Worm (Caenorhabditis elegans) whole organism, L1 larva: Measurements from ENCODE around the gene F07F6.4.

Experiments
- C16A3.4 ChIP-seq: fragments of 150-350 bp; optimal IDR thresholded peaks from 2 replicates; lab custom pipeline; 2014; ENCODE audit warnings: missing biosample characterization, missing genetic modification characterization
- F16B12.6 ChIP-seq: fragments of 150-350 bp; optimal IDR thresholded peaks from 2 replicates; lab custom pipeline; 2014; ENCODE audit warnings: missing biosample characterization, missing genetic modification characterization
- alr-1 ChIP-seq: fragments of 200-800 bp; sonication (Bioruptor generic); optimal IDR thresholded peaks from 2 replicates; lab custom pipeline; 2018; ENCODE audit warnings: borderline replicate concordance, mild to moderate bottlenecking, missing genetic modification characterization, missing compliant biosample characterization
- blmp-1 ChIP-seq: fragments of 150-350 bp; optimal IDR thresholded peaks from 2 replicates; lab custom pipeline; 2014; ENCODE audit warnings: missing biosample characterization, missing genetic modification characterization
- ceh-88 ChIP-seq: fragments of 200-800 bp; sonication (Bioruptor generic); IDR thresholded peaks from 2 replicates; pipeline ENCODE4 v1.3.6; 2022; ENCODE audit warnings: missing genetic modification characterization, missing compliant biosample characterization
- ceh-90 ChIP-seq: sonication (generic microtip); optimal IDR thresholded peaks from 2 replicates; lab custom pipeline; 2016; ENCODE audit warnings: missing genetic modification characterization, missing compliant biosample characterization
- dpl-1 ChIP-seq, 3 experiments: fragments of 150-350 bp in 2 of 3; sonication (generic microtip) in 1 of 3; optimal IDR thresholded peaks; 2 replicates each; lab custom pipeline; 2014 to 2017; ENCODE audit warnings: missing biosample characterization in 3 of 3, missing genetic modification characterization in 3 of 3, missing genetic modification reagents in 3 of 3
- efl-1 ChIP-seq, 4 experiments: fragments of 150-350 bp; optimal IDR thresholded peaks in 3 of 4; peaks in 1 of 4; 1 replicate in 1 of 4; 2 replicates in 3 of 4; lab custom pipeline; 2014; ENCODE audit warnings: missing biosample characterization in 2 of 4, missing genetic modification characterization in 2 of 4, missing genetic modification reagents in 2 of 4
- efl-3 ChIP-seq: fragments of 200-800 bp; sonication (Bioruptor generic); optimal IDR thresholded peaks from 2 replicates; lab custom pipeline; 2018; ENCODE audit warnings: mild to moderate bottlenecking, missing genetic modification characterization, missing compliant biosample characterization
- elt-3 ChIP-seq, 6 experiments: fragments of 150-350 bp in 1 of 6; sonication (generic microtip); optimal IDR thresholded peaks; 2 replicates each; lab custom pipeline; 2017 to 2018; ENCODE audit warnings: missing biosample characterization in 6 of 6, missing genetic modification characterization in 6 of 6, inconsistent platforms in 1 of 6
- fkh-4 ChIP-seq: sonication (generic microtip); optimal IDR thresholded peaks from 2 replicates; lab custom pipeline; 2016; ENCODE audit warnings: missing compliant biosample characterization, missing genetic modification characterization, borderline replicate concordance
- grh-1 ChIP-seq: fragments of 200-800 bp; sonication (Bioruptor generic); IDR thresholded peaks from 2 replicates; pipeline ENCODE4 v1.3.6; 2022; ENCODE audit warnings: missing genetic modification reagents, missing genetic modification characterization, missing compliant biosample characterization
- isw-1 ChIP-seq: fragments of 200-800 bp; sonication (Bioruptor generic); IDR thresholded peaks from 2 replicates; pipeline ENCODE4 v1.3.6; 2022; ENCODE audit warnings: missing genetic modification characterization, missing compliant biosample characterization
- lin-14 ChIP-seq: fragments of 200-800 bp; sonication (Bioruptor generic); optimal IDR thresholded peaks from 2 replicates; lab custom pipeline; 2018; ENCODE audit warnings: mild to moderate bottlenecking, missing genetic modification characterization, moderate library complexity, missing compliant biosample characterization
- lin-15B ChIP-seq: fragments of 150-350 bp; sonication (generic microtip); optimal IDR thresholded peaks from 3 replicates; lab custom pipeline; 2014; ENCODE audit warnings: missing biosample characterization, missing genetic modification characterization
- lin-35 ChIP-seq, 2 experiments: fragments of 150-350 bp; optimal IDR thresholded peaks; 2 replicates each; lab custom pipeline; 2014; ENCODE audit warnings: missing biosample characterization in 2 of 2, missing genetic modification characterization in 2 of 2, missing genetic modification reagents in 2 of 2
- lir-3 ChIP-seq: sonication (generic microtip); optimal IDR thresholded peaks from 2 replicates; lab custom pipeline; 2016; ENCODE audit warnings: mild to moderate bottlenecking, missing genetic modification characterization, moderate library complexity, missing compliant biosample characterization; ENCODE audit not compliant: poor library complexity
- lsy-2 ChIP-seq, 2 experiments: fragments of 150-350 bp; optimal IDR thresholded peaks; 2 replicates each; lab custom pipeline; 2014; ENCODE audit warnings: missing biosample characterization in 2 of 2, missing genetic modification characterization in 2 of 2
- mdl-1 ChIP-seq, 2 experiments: fragments of 150-350 bp; optimal IDR thresholded peaks; 2 replicates each; lab custom pipeline; 2014 to 2017; ENCODE audit warnings: missing biosample characterization in 2 of 2, missing genetic modification characterization in 2 of 2, inconsistent platforms in 1 of 2
- mep-1 ChIP-seq: fragments of 150-350 bp; optimal IDR thresholded peaks from 2 replicates; lab custom pipeline; 2014; ENCODE audit warnings: missing biosample characterization, missing genetic modification characterization
- nhr-12 ChIP-seq: sonication (generic microtip); optimal IDR thresholded peaks from 2 replicates; lab custom pipeline; 2017; ENCODE audit warnings: missing biosample characterization, missing genetic modification characterization
- nhr-20 ChIP-seq: sonication (generic microtip); optimal IDR thresholded peaks from 2 replicates; lab custom pipeline; 2016; ENCODE audit warnings: mild to moderate bottlenecking, missing genetic modification characterization, missing compliant biosample characterization
- nhr-28 ChIP-seq: fragments of 150-350 bp; optimal IDR thresholded peaks from 2 replicates; lab custom pipeline; 2014; ENCODE audit warnings: missing biosample characterization, missing genetic modification characterization
- nhr-47 ChIP-seq: sonication (generic microtip); optimal IDR thresholded peaks from 2 replicates; lab custom pipeline; 2016; ENCODE audit warnings: mild to moderate bottlenecking, missing genetic modification characterization, moderate library complexity, missing compliant biosample characterization
- nhr-76 ChIP-seq: sonication (generic microtip); optimal IDR thresholded peaks from 2 replicates; lab custom pipeline; 2017; ENCODE audit warnings: missing biosample characterization, missing genetic modification characterization
- nhr-84 ChIP-seq: sonication (generic microtip); optimal IDR thresholded peaks from 2 replicates; lab custom pipeline; 2017; ENCODE audit warnings: missing biosample characterization, missing genetic modification characterization
- nhr-85 ChIP-seq: sonication (generic microtip); peaks from one replicate; lab custom pipeline; 2016; ENCODE audit warnings: missing genetic modification characterization, inconsistent platforms, missing compliant biosample characterization
- pag-3 ChIP-seq: sonication (generic microtip); optimal IDR thresholded peaks from 2 replicates; lab custom pipeline; 2017; ENCODE audit warnings: missing genetic modification characterization, mild to moderate bottlenecking, missing compliant biosample characterization, antibody characterized with exemption, borderline replicate concordance; ENCODE audit not compliant: insufficient read depth
- skn-1 ChIP-seq: fragments of 150-350 bp; optimal IDR thresholded peaks from 2 replicates; lab custom pipeline; 2014; ENCODE audit warnings: missing biosample characterization, missing genetic modification characterization
- sptf-1 ChIP-seq: fragments of 150-350 bp; optimal IDR thresholded peaks from 2 replicates; lab custom pipeline; 2014; ENCODE audit warnings: missing biosample characterization, missing genetic modification characterization
- swsn-7 ChIP-seq: sonication (generic microtip); optimal IDR thresholded peaks from 2 replicates; lab custom pipeline; 2016; ENCODE audit warnings: missing genetic modification characterization, missing compliant biosample characterization
- tbx-2 ChIP-seq: sonication (generic microtip); optimal IDR thresholded peaks from 2 replicates; lab custom pipeline; 2016; ENCODE audit warnings: missing genetic modification characterization, missing compliant biosample characterization
- tlp-1 ChIP-seq: fragments of 150-350 bp; optimal IDR thresholded peaks from 2 replicates; lab custom pipeline; 2014; ENCODE audit warnings: missing biosample characterization, missing genetic modification characterization
- unc-30 ChIP-seq: sonication (generic microtip); optimal IDR thresholded peaks from 2 replicates; lab custom pipeline; 2017; ENCODE audit warnings: missing biosample characterization, missing genetic modification characterization
- unc-62 ChIP-seq: fragments of 150-350 bp; optimal IDR thresholded peaks from 2 replicates; lab custom pipeline; 2014; ENCODE audit warnings: missing biosample characterization, missing genetic modification reagents, missing genetic modification characterization
- vab-15 ChIP-seq: sonication (generic microtip); optimal IDR thresholded peaks from 2 replicates; lab custom pipeline; 2017; ENCODE audit warnings: missing genotype, mild to moderate bottlenecking, missing genetic modification characterization, missing compliant biosample characterization
- zag-1 ChIP-seq: fragments of 150-350 bp; optimal IDR thresholded peaks from 2 replicates; lab custom pipeline; 2014; ENCODE audit warnings: missing biosample characterization, missing genetic modification characterization
- ztf-11 ChIP-seq, 2 experiments: sonication (generic microtip); optimal IDR thresholded peaks; 2 replicates each; lab custom pipeline; 2016 to 2017; ENCODE audit warnings: missing genetic modification characterization in 2 of 2, missing biosample characterization in 1 of 2, missing compliant biosample characterization in 1 of 2

F07F6.4 gene

DNA sequence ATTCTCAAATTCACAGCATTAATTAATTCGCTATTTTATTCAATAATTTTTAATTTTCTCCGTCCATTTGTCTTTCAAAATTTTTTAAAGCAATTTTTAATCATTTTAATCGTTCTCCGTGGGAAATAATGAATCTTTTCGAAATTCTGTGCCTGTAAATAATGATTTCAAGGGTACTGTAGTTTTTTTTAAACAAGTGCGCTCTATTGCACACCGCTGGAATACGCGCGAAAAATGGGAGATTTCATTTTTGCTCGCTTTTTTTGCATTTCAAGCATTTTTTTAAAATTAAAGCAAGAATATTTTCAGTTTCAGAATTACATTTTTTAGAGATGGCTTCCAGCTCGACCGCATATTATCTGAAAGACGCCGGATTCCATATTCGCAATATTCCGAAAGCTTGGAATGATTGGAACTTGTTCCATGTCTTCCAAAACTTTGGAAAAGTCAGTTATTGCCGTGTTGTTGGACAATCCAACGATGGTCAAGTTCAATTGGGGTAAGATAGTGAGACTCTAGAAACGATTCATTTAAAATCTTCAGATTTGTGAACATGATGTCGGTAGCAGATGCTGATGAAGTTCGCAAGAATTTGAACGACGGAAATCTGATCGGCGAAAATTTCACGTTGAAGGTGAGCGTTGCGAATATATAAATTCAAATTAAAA lies 8.3 kb downstream of the F07F6.4 start, which contains the start of gene tofu-6:
TSS of gene tofu-6 (plus strand) at position 302 of the 668 bp plus-strand sequence.
- peak; percentile 11 for TF ChIP-seq C16A3.4 (tag; lab: Kevin White, UChicago)
- no peak for TF ChIP-seq mdl-1 (tag; optimal IDR thresholded peaks at IDR 0.05; lab: Kevin White, UChicago)
- no peak for TF ChIP-seq nhr-85 (tag; lab: Kevin White, UChicago)
- peak; percentile 25 to 85 for TF ChIP-seq lin-35 (GFP tag; optimal IDR thresholded peaks at IDR 0.05; lab: Kevin White, UChicago)
- TF ChIP-seq ceh-90 (tag; lab: Kevin White, UChicago): no peak
- TF ChIP-seq F16B12.6 (tag; lab: Kevin White, UChicago): peak; percentile 16
- no peak for TF ChIP-seq tlp-1 (tag; lab: Kevin White, UChicago)
- no peak for TF ChIP-seq unc-30 (tag; lab: Kevin White, UChicago)
- peak; percentile 10 for TF ChIP-seq lin-15B (tag; lab: Kevin White, UChicago)
- peak; percentile 64 to 95 for TF ChIP-seq lsy-2 (tag; optimal IDR thresholded peaks at IDR 0.05; lab: Kevin White, UChicago)
- TF ChIP-seq blmp-1: peak; percentile 30
- TF ChIP-seq ztf-11 (tag; optimal IDR thresholded peaks at IDR 0.05; lab: Kevin White, UChicago): no peak
- TF ChIP-seq nhr-28 (tag; lab: Kevin White, UChicago): no peak
- TF ChIP-seq zag-1 (tag; lab: Kevin White, UChicago): no peak
- TF ChIP-seq efl-1 (optimal IDR thresholded peaks at IDR 0.05; lab: Kevin White, UChicago): peak; percentile 69 to 73
- peak; percentile 71 to 95 for TF ChIP-seq efl-1 (GFP tag; optimal IDR thresholded peaks at IDR 0.05 in 1 of 2; lab: Kevin White, UChicago)
- no peak for TF ChIP-seq nhr-20 (tag; lab: Kevin White, UChicago)
- peak; percentile 43 for TF ChIP-seq mep-1 (tag; lab: Kevin White, UChicago)
- TF ChIP-seq dpl-1 (GFP tag; optimal IDR thresholded peaks at IDR 0.05; lab: Kevin White, UChicago): peak; percentile 55 to 80 (median 62)
- TF ChIP-seq lir-3 (tag; lab: Kevin White, UChicago): no peak
- TF ChIP-seq grh-1: no peak

DNA sequence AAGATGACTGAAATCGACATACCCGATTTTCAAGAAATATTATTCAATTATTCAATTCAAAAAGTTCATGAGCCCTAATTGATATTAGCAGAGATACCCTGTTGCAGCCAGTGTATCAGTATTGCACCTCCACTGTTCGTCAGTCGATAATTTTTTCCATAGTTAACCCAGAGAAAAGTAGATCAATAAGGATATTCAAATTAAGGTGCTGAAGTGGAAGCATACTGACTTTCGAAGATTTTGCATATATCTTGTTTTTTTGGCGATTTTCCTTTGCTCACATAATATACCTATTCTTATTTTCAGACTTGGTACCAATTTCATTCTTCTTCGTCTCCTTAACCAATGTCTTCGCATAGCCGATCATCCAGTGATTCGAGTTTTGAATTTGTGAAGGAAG lies 10.4 kb downstream of the F07F6.4 start, which contains the start of gene EEED8.15:
TSS of gene EEED8.15 (plus strand) at position 301 of the 400 bp plus-strand sequence.
- TF ChIP-seq unc-30 (tag; lab: Kevin White, UChicago) (no peak), ceh-88 (GFP tag; lab: Robert Waterston, UW) (no peak), lin-15B (tag; lab: Kevin White, UChicago) (no peak), unc-62 (GFP tag; lab: Kevin White, UChicago) (no peak), lin-14 (GFP tag; lab: Kevin White, UChicago) (no peak), isw-1 (GFP tag; lab: Robert Waterston, UW) (no peak), swsn-7 (tag; lab: Kevin White, UChicago) (no peak), skn-1 (tag; lab: Kevin White, UChicago) (no peak), alr-1 (tag; lab: Kevin White, UChicago) (no peak)

DNA sequence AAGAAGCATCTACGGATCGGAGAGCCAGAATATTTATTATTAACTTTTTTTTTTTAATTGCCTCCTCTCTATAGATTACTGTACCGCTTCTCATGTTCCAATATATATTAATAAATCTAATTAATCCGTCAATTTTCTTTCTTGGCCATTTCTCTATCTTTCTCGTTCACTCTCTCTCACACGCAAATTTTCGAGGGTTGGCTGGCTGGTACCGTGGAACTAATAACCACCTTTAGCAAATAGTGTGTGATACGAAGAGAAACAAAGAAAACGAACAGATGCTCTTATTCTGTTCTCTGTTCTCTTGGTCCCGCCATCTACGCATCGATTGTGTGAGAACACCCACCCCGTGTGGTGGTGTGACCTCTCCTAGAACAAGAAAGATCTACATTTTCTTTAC lies 11.1 kb downstream of the F07F6.4 start:
- no peak for TF ChIP-seq lsy-2 (tag; optimal IDR thresholded peaks at IDR 0.05; lab: Kevin White, UChicago)
- TF ChIP-seq nhr-84: no peak
- TF ChIP-seq tbx-2 (tag; lab: Kevin White, UChicago): no peak
- TF ChIP-seq pag-3: no peak
- no peak for TF ChIP-seq efl-3 (GFP tag; lab: Kevin White, UChicago)
- no peak for TF ChIP-seq elt-3 (tag; optimal IDR thresholded peaks at IDR 0.05; lab: Kevin White, UChicago)
- no peak for TF ChIP-seq tlp-1 (tag; lab: Kevin White, UChicago)
- TF ChIP-seq ceh-90 (tag; lab: Kevin White, UChicago): no peak
- no peak for TF ChIP-seq fkh-4
- TF ChIP-seq nhr-76 (tag; lab: Kevin White, UChicago): no peak
- no peak for TF ChIP-seq ceh-88 (GFP tag; lab: Robert Waterston, UW)
- no peak for TF ChIP-seq nhr-12 (tag; lab: Kevin White, UChicago)
- TF ChIP-seq vab-15 (tag; lab: Kevin White, UChicago): no peak
- no peak for TF ChIP-seq sptf-1 (tag; lab: Kevin White, UChicago)
- TF ChIP-seq C16A3.4 (tag; lab: Kevin White, UChicago): no peak
- TF ChIP-seq nhr-47 (tag; lab: Kevin White, UChicago): no peak
- TF ChIP-seq, all 84 proteins: peak for 0
